Fruit fly (Drosophila melanogaster): ENCODE data around the gene Cox17.

Gene Cox17

dm6 chrX:15074646-15075351 lies 9.7 kb downstream of the Cox17 start (continued):
- TF ChIP-seq hbn (GFP tag; IDR thresholded peaks at IDR 0.05; ENCODE audit: partially characterized antibody) = no peak
- peak; percentile 83 for TF ChIP-seq CG1024 (GFP tag; IDR thresholded peaks at IDR 0.05)
- TF ChIP-seq jumu (GFP tag; optimal IDR thresholded peaks at IDR 0.05) = peak; percentile 93
- TF ChIP-seq pan (optimal IDR thresholded peaks at IDR 0.05) = no peak
- TF ChIP-seq pan (GFP tag; optimal IDR thresholded peaks at IDR 0.05 in 1 of 2, IDR thresholded peaks at IDR 0.05 in 1 of 2) = peak in 1 of 2 experiments; percentile 89
- TF ChIP-seq CG31224 (GFP tag; IDR thresholded peaks at IDR 0.05) = peak; percentile 67
- TF ChIP-seq pho (GFP tag; optimal IDR thresholded peaks at IDR 0.05) = peak; percentile 94
- TF ChIP-seq tio (GFP tag; optimal IDR thresholded peaks at IDR 0.05) = peak; percentile 77
- peak; percentile 77 for TF ChIP-seq kah (GFP tag; optimal IDR thresholded peaks at IDR 0.05)
- TF ChIP-seq tup (GFP tag; optimal IDR thresholded peaks at IDR 0.05) = peak; percentile 82
- peak; percentile 91 for TF ChIP-seq luna (GFP tag; optimal IDR thresholded peaks at IDR 0.05)
- peak; percentile 84 for TF ChIP-seq CG1603 (tag; optimal IDR thresholded peaks at IDR 0.05)
- TF ChIP-seq en (GFP tag; optimal IDR thresholded peaks at IDR 0.05) = peak; percentile 85
- peak; percentile 82 for TF ChIP-seq gcm2 (GFP tag; optimal IDR thresholded peaks at IDR 0.05)
- peak; percentile 92 for TF ChIP-seq CG12769 (tag; optimal IDR thresholded peaks at IDR 0.05)
- peak; percentile 90 for TF ChIP-seq CG14014 (GFP tag; IDR thresholded peaks at IDR 0.05)
- peak; percentile 12 for TF ChIP-seq wek (GFP tag; optimal IDR thresholded peaks at IDR 0.05)
- peak; percentile 78 for TF ChIP-seq CG4730 (GFP tag; IDR thresholded peaks at IDR 0.05)
- peak; percentile 14 for TF ChIP-seq sqz (GFP tag; optimal IDR thresholded peaks at IDR 0.05)
- peak; percentile 73 for TF ChIP-seq CG3065 (GFP tag; optimal IDR thresholded peaks at IDR 0.05)
- peak; percentile 91 for TF ChIP-seq sob (GFP tag; IDR thresholded peaks at IDR 0.05)
- peak; percentile 90 for TF ChIP-seq CG1792 (GFP tag; optimal IDR thresholded peaks at IDR 0.05)
- peak in 1 of 3 experiments; percentile 72 for TF ChIP-seq lola (GFP tag; optimal IDR thresholded peaks at IDR 0.05)
- TF ChIP-seq CG15601 (tag; optimal IDR thresholded peaks at IDR 0.05) = peak; percentile 54
- TF ChIP-seq unc-4 (GFP tag; IDR thresholded peaks at IDR 0.05; ENCODE audit: partially characterized antibody) = no peak
- TF ChIP-seq Dref (GFP tag; IDR thresholded peaks at IDR 0.05) = peak; percentile 45
- peak; percentile 68 for TF ChIP-seq Ets97D (GFP tag; optimal IDR thresholded peaks at IDR 0.05)
- peak; percentile 80 for TF ChIP-seq ro (GFP tag; IDR thresholded peaks at IDR 0.05)
- TF ChIP-seq HmgZ (tag; optimal IDR thresholded peaks at IDR 0.05) = peak; percentile 88
- peak; percentile 94 for TF ChIP-seq lab (GFP tag; optimal IDR thresholded peaks at IDR 0.05)
- TF ChIP-seq otp (GFP tag; IDR thresholded peaks at IDR 0.05) = peak; percentile 84
- peak; percentile 93 for TF ChIP-seq chn (GFP tag; optimal IDR thresholded peaks at IDR 0.05)
- TF ChIP-seq Sry-δ (GFP tag; optimal IDR thresholded peaks at IDR 0.05) = peak; percentile 65
- peak; percentile 55 for TF ChIP-seq kni (GFP tag; optimal IDR thresholded peaks at IDR 0.05)
- peak; percentile 91 for TF ChIP-seq Dbx (GFP tag; IDR thresholded peaks at IDR 0.05)
- TF ChIP-seq tap (tag; optimal IDR thresholded peaks at IDR 0.05) = peak; percentile 72
- peak; percentile 67 for TF ChIP-seq E2f2 (GFP tag; IDR thresholded peaks at IDR 0.05)
- TF ChIP-seq BtbVII (GFP tag; optimal IDR thresholded peaks at IDR 0.05) = peak; percentile 86
- TF ChIP-seq pfk (GFP tag; optimal IDR thresholded peaks at IDR 0.05) = peak; percentile 15
- TF ChIP-seq exex (tag; optimal IDR thresholded peaks at IDR 0.05) = peak; percentile 64
- peak; percentile 84 for TF ChIP-seq NK7.1 (GFP tag; optimal IDR thresholded peaks at IDR 0.05)

All from whole organism, embryonic.